Worm (Caenorhabditis elegans) whole organism, dauer: ENCODE data around the gene F53B2.5.
"Not testable (repeated sequence)": the region's sequence is repeated elsewhere in the genome, so short reads cannot be mapped to it uniquely, and the experiment has no call there.

Experiments used
- unc-62 ChIP-seq: sonication (generic microtip); optimal IDR thresholded peaks from 2 replicates; lab custom pipeline; 2017; ENCODE audit warnings: missing biosample characterization, missing genetic modification reagents, missing genetic modification characterization

The F53B2.5 gene

DNA sequence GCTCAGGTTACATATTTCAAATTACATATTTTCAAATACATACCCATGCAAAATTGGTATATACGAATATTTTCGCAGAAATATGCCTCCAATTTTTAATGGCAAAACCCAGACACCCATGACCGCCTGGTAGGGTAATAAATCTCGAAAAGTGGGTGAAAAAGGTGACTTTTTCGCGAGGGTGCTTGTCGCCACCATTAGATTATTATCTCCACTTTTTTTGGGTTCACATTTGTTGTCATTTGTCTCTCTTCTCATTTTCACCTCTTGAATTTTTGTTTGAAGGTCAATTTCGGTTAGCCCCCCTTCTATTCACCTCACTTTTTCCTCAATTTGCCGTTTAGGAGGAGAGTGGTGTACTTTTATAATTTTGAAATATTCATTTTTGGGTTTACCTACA, 9.3 kb upstream of the F53B2.5 start:
- TF ChIP-seq unc-62 (GFP tag; lab: Kevin White, UChicago): no peak

ce11 chrIV:12537694-12538093, 6.7 kb upstream of the F53B2.5 start:
- TF ChIP-seq unc-62 (GFP tag; lab: Kevin White, UChicago): no peak

- no peak for TF ChIP-seq unc-62 (GFP tag; lab: Kevin White, UChicago)
Observed at ce11 chrIV:12536358-12536757, 5.4 kb upstream of the F53B2.5 start.

DNA sequence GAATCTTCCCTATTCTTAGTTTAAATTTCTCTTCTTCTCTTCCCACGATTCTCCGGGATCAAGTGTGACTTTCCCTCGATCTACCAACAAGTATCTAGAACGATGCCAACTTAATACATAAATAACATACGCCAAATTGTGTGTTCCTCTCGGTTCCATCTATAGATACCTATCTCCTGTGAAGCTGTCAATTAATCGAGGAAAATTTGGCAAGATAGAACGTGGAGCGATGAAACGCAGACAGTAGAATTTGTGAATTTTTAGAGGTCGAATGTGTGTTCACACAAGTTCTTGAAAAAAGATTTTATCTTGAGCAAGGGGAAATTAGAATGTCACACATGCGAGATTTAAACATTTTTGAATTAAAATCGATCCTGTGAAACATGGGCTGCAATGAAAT, 517 bp upstream of the F53B2.5 start:
- no peak for TF ChIP-seq unc-62 (GFP tag; lab: Kevin White, UChicago)

- no peak for TF ChIP-seq unc-62 (GFP tag; lab: Kevin White, UChicago)
Observed at ce11 chrIV:12527217-12527616, 3.7 kb downstream of the F53B2.5 start, which contains the start of gene F53B2.8. TSS of gene F53B2.8 (minus strand) at chrIV:12527396.

DNA sequence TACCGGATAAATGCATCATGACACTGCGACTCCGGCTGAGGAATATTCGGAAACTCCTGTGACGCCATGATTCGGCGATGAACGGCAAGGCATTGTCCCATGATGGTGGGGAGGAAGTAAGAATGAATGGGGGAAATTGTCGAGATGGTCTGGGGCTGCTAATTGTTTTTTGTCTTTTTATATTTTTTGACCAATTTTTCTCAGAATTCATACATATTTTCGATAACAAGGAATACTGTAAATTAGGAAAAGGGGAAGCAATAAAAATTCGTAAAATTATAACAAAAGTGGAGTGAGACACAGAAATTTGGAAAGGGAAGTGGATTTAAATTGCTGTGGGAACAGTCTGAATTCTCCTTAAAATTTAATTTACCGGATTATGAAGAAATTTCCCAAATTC, 5.5 kb downstream of the F53B2.5 start, which contains the start of gene eak-4:
Gene eak-4, minus strand, starts transcription at position 101 of the 400 bp plus-strand sequence.
- no peak for TF ChIP-seq unc-62 (GFP tag; lab: Kevin White, UChicago)

DNA sequence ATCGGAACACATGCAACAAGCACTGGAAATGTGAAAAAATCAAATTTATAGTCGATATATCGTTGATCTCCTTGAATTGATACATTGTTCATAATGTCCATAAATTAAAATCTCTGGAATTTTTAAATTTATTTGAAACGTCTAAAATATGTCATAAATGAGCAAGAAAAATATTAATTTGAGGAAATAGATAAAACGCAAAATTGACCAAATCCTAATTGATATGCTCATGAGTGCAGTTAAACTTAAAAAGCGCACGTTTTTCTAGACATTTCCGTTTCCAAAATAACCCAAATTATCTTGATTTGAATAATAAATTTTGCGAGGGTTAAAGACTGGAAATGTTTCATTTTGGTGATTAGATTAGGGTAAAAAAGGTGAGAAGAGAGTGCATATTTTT, 8.4 kb downstream of the F53B2.5 start, which contains the start of gene sru-13:
Gene sru-13, minus strand, starts transcription at position 101 of the 400 bp plus-strand sequence.
- TF ChIP-seq unc-62 (GFP tag; lab: Kevin White, UChicago): no peak

ce11 chrIV:12520150-12520549, 10.8 kb downstream of the F53B2.5 start, which contains the start of gene tsp-4:
TSS of gene tsp-4 (minus strand) at chrIV:12520250.
- TF ChIP-seq unc-62 (GFP tag; lab: Kevin White, UChicago): no peak

DNA sequence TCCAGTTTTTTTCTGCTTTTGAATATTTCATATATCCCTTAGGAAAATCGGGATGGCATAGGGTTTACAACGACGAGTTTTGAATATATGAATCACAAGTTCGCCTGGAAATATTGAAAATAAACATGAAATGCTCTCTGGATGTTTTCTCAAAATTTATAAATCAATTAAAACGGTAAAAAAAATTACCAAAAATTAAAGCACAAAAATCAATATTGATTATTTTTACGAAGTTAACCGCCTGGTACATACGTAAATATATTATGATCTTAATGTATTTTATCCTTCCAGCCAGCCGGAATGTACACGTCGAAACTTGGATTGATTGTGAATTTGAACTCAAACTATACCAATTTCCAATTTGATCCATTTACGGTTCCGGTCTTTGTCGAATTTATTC, 25.6 kb downstream of the F53B2.5 start, which contains the start of gene sru-17:
Gene sru-17, plus strand, starts transcription at position 301 of the 400 bp plus-strand sequence.
- TF ChIP-seq unc-62 (GFP tag; lab: Kevin White, UChicago): not testable (repeated sequence)

DNA sequence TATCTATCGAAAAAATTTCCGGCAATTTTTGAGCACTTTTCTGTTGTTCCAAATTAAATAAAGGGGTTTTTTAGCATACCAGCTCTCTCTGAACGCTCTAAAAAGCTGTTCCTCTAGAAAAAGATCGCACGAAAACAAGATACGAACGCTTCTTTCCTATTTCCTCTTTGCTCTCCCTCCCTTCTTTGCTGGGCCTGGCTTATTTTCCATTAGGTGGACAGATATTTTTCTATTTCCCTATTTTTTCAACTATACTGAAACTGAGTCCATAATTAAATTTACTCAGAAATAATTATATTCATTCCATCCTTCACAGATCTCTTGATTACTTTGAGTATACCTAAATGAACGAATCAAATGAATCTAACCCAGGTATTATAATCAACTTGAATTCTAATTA, 29.0 kb downstream of the F53B2.5 start, which contains the start of gene sru-18:
Gene sru-18, plus strand, starts transcription at position 301 of the 400 bp plus-strand sequence.
- no peak for TF ChIP-seq unc-62 (GFP tag; lab: Kevin White, UChicago)

DNA sequence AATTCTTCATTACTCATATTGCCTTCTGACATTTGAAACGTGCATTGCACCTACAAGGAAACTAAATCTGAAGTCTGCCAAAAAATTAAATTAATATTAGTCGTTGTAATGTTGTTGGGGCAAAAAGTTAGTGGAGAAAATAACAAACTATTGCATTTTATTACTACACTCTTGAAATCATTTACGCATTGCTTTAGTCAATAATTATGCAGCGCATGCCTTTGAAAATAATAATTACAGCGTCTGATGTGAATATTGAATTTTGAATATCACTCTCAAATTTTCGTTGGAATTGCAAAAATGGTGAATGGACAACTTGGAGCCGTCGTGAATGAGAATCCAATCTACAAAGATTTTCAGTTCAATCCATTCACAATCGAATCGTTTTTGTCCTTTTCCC, 32.7 kb downstream of the F53B2.5 start, which contains the start of gene sru-19:
Gene sru-19, plus strand, starts transcription at position 301 of the 400 bp plus-strand sequence.
- TF ChIP-seq unc-62 (GFP tag; lab: Kevin White, UChicago): no peak

DNA sequence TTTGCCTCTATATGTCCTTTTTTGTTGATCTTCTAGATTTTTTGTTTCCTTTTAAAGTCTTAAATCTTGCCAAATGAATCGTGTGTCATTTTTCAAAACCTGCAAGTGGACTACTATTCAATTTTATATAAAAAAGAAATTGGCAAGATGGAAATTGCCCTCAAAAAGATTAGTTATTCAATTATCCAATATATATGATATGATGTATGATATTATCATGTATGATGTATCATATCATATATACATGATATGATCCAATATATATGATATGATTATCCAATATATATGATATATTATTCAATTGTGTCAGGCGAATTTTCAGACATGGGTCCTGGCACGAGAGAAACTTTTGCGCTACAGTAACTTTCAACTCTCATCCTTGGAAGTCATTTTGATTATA, 35.8 kb downstream of the F53B2.5 start, which contains the start of gene sru-20:
Gene sru-20, plus strand, starts transcription at position 301 of the 400 bp plus-strand sequence.
- no peak for TF ChIP-seq unc-62 (GFP tag; lab: Kevin White, UChicago)

DNA sequence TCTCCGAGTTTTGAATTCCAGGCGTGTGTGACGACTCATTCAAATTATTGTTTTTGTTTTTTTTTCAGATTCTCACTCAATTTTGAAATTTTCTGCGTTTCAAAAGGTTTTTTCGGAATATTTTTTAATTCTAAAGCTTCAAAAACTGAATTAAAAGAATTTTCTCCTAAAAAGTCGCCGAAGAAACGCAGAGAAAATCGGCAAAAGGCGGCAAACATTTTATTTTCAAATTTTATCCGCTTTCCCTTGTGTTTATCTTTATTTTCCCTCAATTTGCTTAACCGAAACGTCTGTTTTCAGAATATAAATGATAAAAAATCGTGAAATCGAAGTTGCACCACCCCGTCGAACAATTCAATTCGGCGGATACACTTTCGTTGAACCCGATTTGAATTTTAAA, 40.5 kb downstream of the F53B2.5 start, which contains the start of gene him-6:
Gene him-6, plus strand, starts transcription at position 301 of the 400 bp plus-strand sequence.
- TF ChIP-seq unc-62 (GFP tag; lab: Kevin White, UChicago): no peak

- TF ChIP-seq unc-62 (GFP tag; lab: Kevin White, UChicago): no peak
Observed at ce11 chrIV:12487194-12487593, 43.8 kb downstream of the F53B2.5 start, which contains the start of gene sru-26. TSS of gene sru-26 (plus strand) at chrIV:12487494.

ce11 chrIV:12484479-12484878, 46.5 kb downstream of the F53B2.5 start, which contains the start of gene T04A11.4:
TSS of gene T04A11.4 (minus strand) at chrIV:12484579.
- TF ChIP-seq unc-62 (GFP tag; lab: Kevin White, UChicago): not testable (repeated sequence)

- not testable (repeated sequence) for TF ChIP-seq unc-62 (GFP tag; lab: Kevin White, UChicago)
Observed at ce11 chrIV:12478711-12479110, 52.2 kb downstream of the F53B2.5 start, which contains the start of gene igdb-1. TSS of gene igdb-1 (plus strand) at chrIV:12479011.
